Worm (Caenorhabditis elegans) whole organism, L1 larva: ENCODE results near the gene let-413.

ENCODE experiments used
- C04F5.9 ChIP-seq: sonication (generic microtip); optimal IDR thresholded peaks from 2 replicates; lab custom pipeline; 2016; ENCODE audit warnings: missing genetic modification characterization, missing compliant biosample characterization
- C34B4.2 ChIP-seq: sonication (generic microtip); optimal IDR thresholded peaks from 2 replicates; lab custom pipeline; 2017; ENCODE audit warnings: mild to moderate bottlenecking, missing genetic modification characterization, missing compliant biosample characterization
- aha-1 ChIP-seq: fragments of 150-350 bp; optimal IDR thresholded peaks from 2 replicates; lab custom pipeline; 2014; ENCODE audit warnings: missing biosample characterization, missing genetic modification characterization
- alr-1 ChIP-seq: fragments of 200-800 bp; sonication (Bioruptor generic); optimal IDR thresholded peaks from 2 replicates; lab custom pipeline; 2018; ENCODE audit warnings: borderline replicate concordance, mild to moderate bottlenecking, missing genetic modification characterization, missing compliant biosample characterization
- aly-2 ChIP-seq: fragments of 150-350 bp; optimal IDR thresholded peaks from 2 replicates; lab custom pipeline; 2014; ENCODE audit warnings: missing biosample characterization, missing genetic modification characterization
- ama-1 ChIP-seq: fragments of 150-350 bp; optimal IDR thresholded peaks from 2 replicates; lab custom pipeline; 2014
- blmp-1 ChIP-seq: fragments of 150-350 bp; optimal IDR thresholded peaks from 2 replicates; lab custom pipeline; 2014; ENCODE audit warnings: missing biosample characterization, missing genetic modification characterization
- ceh-63 ChIP-seq: fragments of 200-800 bp; sonication (Bioruptor generic); optimal IDR thresholded peaks from 2 replicates; lab custom pipeline; 2018; ENCODE audit warnings: mild to moderate bottlenecking, missing genetic modification characterization, missing compliant biosample characterization
- ceh-8 ChIP-seq: fragments of 200-800 bp; sonication (Bioruptor generic); optimal IDR thresholded peaks from 2 replicates; lab custom pipeline; 2018; ENCODE audit warnings: mild to moderate bottlenecking, missing genetic modification characterization, moderate library complexity, missing compliant biosample characterization
- ceh-82 ChIP-seq, 3 experiments: fragments of 150-350 bp in 1 of 3; sonication (generic microtip) in 2 of 3; optimal IDR thresholded peaks; 2 replicates each; lab custom pipeline; 2014 to 2017; ENCODE audit warnings: missing biosample characterization in 3 of 3, missing genetic modification characterization in 3 of 3
- ceh-90 ChIP-seq: sonication (generic microtip); optimal IDR thresholded peaks from 2 replicates; lab custom pipeline; 2016; ENCODE audit warnings: missing genetic modification characterization, missing compliant biosample characterization
- dsc-1 ChIP-seq: sonication (generic microtip); optimal IDR thresholded peaks from 2 replicates; lab custom pipeline; 2016; ENCODE audit warnings: mild to moderate bottlenecking, missing genetic modification characterization, missing compliant biosample characterization
- efl-3 ChIP-seq: fragments of 200-800 bp; sonication (Bioruptor generic); optimal IDR thresholded peaks from 2 replicates; lab custom pipeline; 2018; ENCODE audit warnings: mild to moderate bottlenecking, missing genetic modification characterization, missing compliant biosample characterization
- egl-27 ChIP-seq, 2 experiments: fragments of 150-350 bp in 1 of 2; sonication (generic microtip); optimal IDR thresholded peaks; 3 replicates each; lab custom pipeline; 2017 to 2018; ENCODE audit warnings: missing biosample characterization in 2 of 2, missing genetic modification characterization in 2 of 2, missing genetic modification reagents in 2 of 2
- elt-2 ChIP-seq: sonication (generic microtip); optimal IDR thresholded peaks from 2 replicates; lab custom pipeline; 2016; ENCODE audit warnings: missing genetic modification characterization, mild to moderate bottlenecking, inconsistent platforms, missing compliant biosample characterization, missing genetic modification reagents
- elt-3 ChIP-seq, 6 experiments: fragments of 150-350 bp in 1 of 6; sonication (generic microtip); optimal IDR thresholded peaks; 2 replicates each; lab custom pipeline; 2017 to 2018; ENCODE audit warnings: missing biosample characterization in 6 of 6, missing genetic modification characterization in 6 of 6, inconsistent platforms in 1 of 6
- fkh-10 ChIP-seq: sonication (generic microtip); optimal IDR thresholded peaks from 2 replicates; lab custom pipeline; 2017; ENCODE audit warnings: missing biosample characterization, missing genetic modification reagents, missing genetic modification characterization
- fkh-8 ChIP-seq: sonication (generic microtip); optimal IDR thresholded peaks from 2 replicates; lab custom pipeline; 2016; ENCODE audit warnings: mild to moderate bottlenecking, missing genetic modification characterization, missing compliant biosample characterization
- fos-1 ChIP-seq: fragments of 150-350 bp; optimal IDR thresholded peaks from 2 replicates; lab custom pipeline; 2014; ENCODE audit warnings: missing biosample characterization, missing genetic modification characterization
- grh-1 ChIP-seq: fragments of 200-800 bp; sonication (Bioruptor generic); IDR thresholded peaks from 2 replicates; pipeline ENCODE4 v1.3.6; 2022; ENCODE audit warnings: missing genetic modification reagents, missing genetic modification characterization, missing compliant biosample characterization
- hlh-4 ChIP-seq: sonication (generic microtip); optimal IDR thresholded peaks from 2 replicates; lab custom pipeline; 2016; ENCODE audit warnings: mild to moderate bottlenecking, missing genetic modification characterization, missing compliant biosample characterization
- hpl-2 ChIP-seq: fragments of 150-350 bp; optimal IDR thresholded peaks from 2 replicates; lab custom pipeline; 2014; ENCODE audit warnings: missing biosample characterization, missing genetic modification reagents, missing genetic modification characterization
- irx-1 ChIP-seq: sonication (generic microtip); optimal IDR thresholded peaks from 2 replicates; lab custom pipeline; 2016; ENCODE audit warnings: missing genetic modification characterization, missing compliant biosample characterization
- isw-1 ChIP-seq: fragments of 200-800 bp; sonication (Bioruptor generic); IDR thresholded peaks from 2 replicates; pipeline ENCODE4 v1.3.6; 2022; ENCODE audit warnings: missing genetic modification characterization, missing compliant biosample characterization
- jun-1 ChIP-seq: fragments of 150-350 bp; optimal IDR thresholded peaks from 2 replicates; lab custom pipeline; 2014; ENCODE audit warnings: missing biosample characterization, missing genetic modification reagents, missing genetic modification characterization
- lin-13 ChIP-seq: fragments of 150-350 bp; optimal IDR thresholded peaks from 2 replicates; lab custom pipeline; 2014; ENCODE audit warnings: missing biosample characterization, missing genetic modification reagents, missing genetic modification characterization
- lin-15B ChIP-seq: fragments of 150-350 bp; sonication (generic microtip); optimal IDR thresholded peaks from 3 replicates; lab custom pipeline; 2014; ENCODE audit warnings: missing biosample characterization, missing genetic modification characterization
- mab-9 ChIP-seq: fragments of 200-800 bp; sonication (Bioruptor generic); IDR thresholded peaks from 2 replicates; pipeline ENCODE4 v1.3.6; 2022; ENCODE audit warnings: missing genetic modification reagents, missing genetic modification characterization, missing compliant biosample characterization
- mdl-1 ChIP-seq, 2 experiments: fragments of 150-350 bp; optimal IDR thresholded peaks; 2 replicates each; lab custom pipeline; 2014 to 2017; ENCODE audit warnings: missing biosample characterization in 2 of 2, missing genetic modification characterization in 2 of 2, inconsistent platforms in 1 of 2
- mef-2 ChIP-seq: fragments of 150-350 bp; optimal IDR thresholded peaks from 2 replicates; lab custom pipeline; 2014; ENCODE audit warnings: missing biosample characterization, missing genetic modification characterization
- mep-1 ChIP-seq: fragments of 150-350 bp; optimal IDR thresholded peaks from 2 replicates; lab custom pipeline; 2014; ENCODE audit warnings: missing biosample characterization, missing genetic modification characterization
- nhr-12 ChIP-seq: sonication (generic microtip); optimal IDR thresholded peaks from 2 replicates; lab custom pipeline; 2017; ENCODE audit warnings: missing biosample characterization, missing genetic modification characterization
- nhr-28 ChIP-seq: fragments of 150-350 bp; optimal IDR thresholded peaks from 2 replicates; lab custom pipeline; 2014; ENCODE audit warnings: missing biosample characterization, missing genetic modification characterization
- nhr-47 ChIP-seq: sonication (generic microtip); optimal IDR thresholded peaks from 2 replicates; lab custom pipeline; 2016; ENCODE audit warnings: mild to moderate bottlenecking, missing genetic modification characterization, moderate library complexity, missing compliant biosample characterization
- nhr-71 ChIP-seq: sonication (generic microtip); optimal IDR thresholded peaks from 2 replicates; lab custom pipeline; 2016; ENCODE audit warnings: mild to moderate bottlenecking, missing genetic modification characterization, moderate library complexity, missing compliant biosample characterization
- nhr-77 ChIP-seq: fragments of 150-350 bp; optimal IDR thresholded peaks from 2 replicates; lab custom pipeline; 2014; ENCODE audit warnings: missing biosample characterization, missing genetic modification characterization
- nhr-84 ChIP-seq: sonication (generic microtip); optimal IDR thresholded peaks from 2 replicates; lab custom pipeline; 2017; ENCODE audit warnings: missing biosample characterization, missing genetic modification characterization
- nhr-90 ChIP-seq: sonication (generic microtip); optimal IDR thresholded peaks from 2 replicates; lab custom pipeline; 2016; ENCODE audit warnings: mild to moderate bottlenecking, missing genetic modification characterization, missing compliant biosample characterization; ENCODE audit not compliant: poor library complexity
- pag-3 ChIP-seq: sonication (generic microtip); optimal IDR thresholded peaks from 2 replicates; lab custom pipeline; 2017; ENCODE audit warnings: missing genetic modification characterization, mild to moderate bottlenecking, missing compliant biosample characterization, antibody characterized with exemption, borderline replicate concordance; ENCODE audit not compliant: insufficient read depth
- rnt-1 ChIP-seq: sonication (generic microtip); optimal IDR thresholded peaks from 2 replicates; lab custom pipeline; 2016; ENCODE audit warnings: mild to moderate bottlenecking, missing genetic modification characterization, moderate library complexity, missing compliant biosample characterization
- skn-1 ChIP-seq: fragments of 150-350 bp; optimal IDR thresholded peaks from 2 replicates; lab custom pipeline; 2014; ENCODE audit warnings: missing biosample characterization, missing genetic modification characterization
- snu-23 ChIP-seq: sonication (generic microtip); optimal IDR thresholded peaks from 2 replicates; lab custom pipeline; 2016; ENCODE audit warnings: missing genetic modification characterization, missing compliant biosample characterization
- sox-4 ChIP-seq: sonication (generic microtip); optimal IDR thresholded peaks from 2 replicates; lab custom pipeline; 2016; ENCODE audit warnings: missing genetic modification characterization, missing compliant biosample characterization
- tbx-2 ChIP-seq: sonication (generic microtip); optimal IDR thresholded peaks from 2 replicates; lab custom pipeline; 2016; ENCODE audit warnings: missing genetic modification characterization, missing compliant biosample characterization
- tlp-1 ChIP-seq: fragments of 150-350 bp; optimal IDR thresholded peaks from 2 replicates; lab custom pipeline; 2014; ENCODE audit warnings: missing biosample characterization, missing genetic modification characterization
- unc-130 ChIP-seq: fragments of 150-350 bp; optimal IDR thresholded peaks from 2 replicates; lab custom pipeline; 2017; ENCODE audit warnings: missing biosample characterization, missing genetic modification characterization, inconsistent platforms
- unc-30 ChIP-seq: sonication (generic microtip); optimal IDR thresholded peaks from 2 replicates; lab custom pipeline; 2017; ENCODE audit warnings: missing biosample characterization, missing genetic modification characterization
- unc-62 ChIP-seq: fragments of 150-350 bp; optimal IDR thresholded peaks from 2 replicates; lab custom pipeline; 2014; ENCODE audit warnings: missing biosample characterization, missing genetic modification reagents, missing genetic modification characterization
- unc-98 ChIP-seq: fragments of 200-800 bp; sonication (Bioruptor generic); IDR thresholded peaks from 2 replicates; pipeline ENCODE4 v1.3.6; 2022; ENCODE audit warnings: missing genetic modification characterization, missing compliant biosample characterization
- xbp-1 ChIP-seq: sonication (generic microtip); optimal IDR thresholded peaks from 2 replicates; lab custom pipeline; 2016; ENCODE audit warnings: missing genetic modification characterization, missing compliant biosample characterization
- zip-4 ChIP-seq: fragments of 200-800 bp; sonication (Bioruptor generic); optimal IDR thresholded peaks from 2 replicates; lab custom pipeline; 2018; ENCODE audit warnings: mild to moderate bottlenecking, missing genetic modification characterization, moderate library complexity, missing compliant biosample characterization
- ztf-4 ChIP-seq: fragments of 150-350 bp; optimal IDR thresholded peaks from 2 replicates; lab custom pipeline; 2014; ENCODE audit warnings: missing biosample characterization, missing genetic modification characterization

The let-413 gene

DNA sequence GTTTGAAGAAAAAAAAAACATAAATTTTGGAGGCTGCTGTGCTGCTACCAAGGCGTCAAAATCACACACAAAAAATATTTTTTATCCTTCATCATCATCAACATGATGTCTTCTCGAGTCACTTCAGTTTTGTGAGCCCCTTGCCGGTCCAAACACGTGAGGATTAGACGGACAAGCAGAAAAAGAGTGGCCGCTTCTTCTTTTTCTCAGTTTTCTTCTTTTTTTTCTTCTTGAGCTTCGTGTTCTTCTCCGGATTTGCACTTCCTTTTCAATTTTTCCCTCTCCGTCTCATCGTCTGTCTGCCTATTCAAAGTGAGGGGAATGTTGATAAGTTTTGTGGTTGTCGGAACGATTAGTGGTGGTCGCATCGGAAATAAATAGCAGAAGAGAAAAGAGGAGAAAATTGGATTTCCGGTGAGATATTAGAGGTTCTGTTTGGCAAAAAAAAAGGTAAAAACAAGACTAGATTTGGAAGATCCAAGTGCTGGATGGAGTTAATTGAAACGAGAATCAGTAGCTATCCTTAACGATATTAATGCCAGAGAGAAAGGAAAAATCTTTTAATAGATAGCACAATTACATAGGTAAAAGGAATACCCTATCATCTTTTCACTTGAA, 2.9 kb upstream of the let-413 start (continued):
- TF ChIP-seq nhr-77 (tag; lab: Kevin White, UChicago) = no peak
- TF ChIP-seq unc-130 (tag; lab: Kevin White, UChicago) = no peak
- TF ChIP-seq tlp-1 (tag; lab: Kevin White, UChicago) = no peak
- TF ChIP-seq nhr-84 (tag; lab: Kevin White, UChicago) = no peak
- TF ChIP-seq irx-1 (tag; lab: Kevin White, UChicago) = no peak
- no peak for TF ChIP-seq ceh-8
- TF ChIP-seq fos-1 (tag; lab: Kevin White, UChicago) = no peak
- TF ChIP-seq elt-3 (tag; optimal IDR thresholded peaks at IDR 0.05; lab: Kevin White, UChicago) = no peak
- no peak for TF ChIP-seq efl-3 (GFP tag; lab: Kevin White, UChicago)
- no peak for TF ChIP-seq aha-1
- TF ChIP-seq hpl-2 (GFP tag; lab: Kevin White, UChicago) = no peak
- no peak for TF ChIP-seq unc-62 (GFP tag; lab: Kevin White, UChicago)
- peak in 1 of 3 experiments; percentile 7 for TF ChIP-seq ceh-82 (tag; optimal IDR thresholded peaks at IDR 0.05; lab: Kevin White, UChicago)
- no peak for TF ChIP-seq jun-1
- no peak for TF ChIP-seq hlh-4 (tag; lab: Kevin White, UChicago)
- TF ChIP-seq C34B4.2 = no peak
- TF ChIP-seq mab-9 (GFP tag; lab: Robert Waterston, UW) = no peak
- peak; percentile 8 for TF ChIP-seq rnt-1 (tag; lab: Kevin White, UChicago)
- TF ChIP-seq dsc-1 (tag; lab: Kevin White, UChicago) = peak; percentile 26
- no peak for TF ChIP-seq nhr-90 (tag; lab: Kevin White, UChicago)
- TF ChIP-seq grh-1 (GFP tag; lab: Robert Waterston, UW) = no peak
- no peak for TF ChIP-seq mef-2
- no peak for TF ChIP-seq tbx-2
- TF ChIP-seq mep-1 (tag; lab: Kevin White, UChicago) = peak; percentile 32
- peak; percentile 18 for TF ChIP-seq skn-1 (tag; lab: Kevin White, UChicago)
- peak; percentile 4 for TF ChIP-seq nhr-47 (tag; lab: Kevin White, UChicago)
- TF ChIP-seq nhr-71 (tag; lab: Kevin White, UChicago) = peak; percentile 24
- peak in 1 of 2 experiments; percentile 2 for TF ChIP-seq egl-27 (tag; optimal IDR thresholded peaks at IDR 0.05; lab: Kevin White, UChicago)
- no peak for TF ChIP-seq ztf-4
- no peak for TF ChIP-seq zip-4
- TF ChIP-seq unc-98 (GFP tag; lab: Robert Waterston, UW) = no peak
- TF ChIP-seq nhr-12 (tag; lab: Kevin White, UChicago) = no peak
- no peak for TF ChIP-seq elt-2 (tag; lab: Kevin White, UChicago)
- no peak for TF ChIP-seq alr-1 (tag; lab: Kevin White, UChicago)
- no peak for TF ChIP-seq mdl-1 (tag; optimal IDR thresholded peaks at IDR 0.05; lab: Kevin White, UChicago)
- TF ChIP-seq lin-13 (GFP tag; lab: Kevin White, UChicago) = no peak
- TF ChIP-seq xbp-1 (tag; lab: Kevin White, UChicago) = no peak
- peak; percentile 65 for TF ChIP-seq fkh-10 (GFP tag; lab: Kevin White, UChicago)

- TF ChIP-seq C04F5.9 = no peak
- no peak for TF ChIP-seq hlh-4 (tag; lab: Kevin White, UChicago)
- TF ChIP-seq aha-1 = no peak
- TF ChIP-seq blmp-1 (tag; lab: Kevin White, UChicago) = peak; percentile 77
- TF ChIP-seq unc-30 (tag; lab: Kevin White, UChicago) = no peak
- TF ChIP-seq isw-1 (GFP tag; lab: Robert Waterston, UW) = no peak
- TF ChIP-seq snu-23 (GFP tag; lab: Kevin White, UChicago) = peak; percentile 56
- no peak for TF ChIP-seq zip-4
- no peak for TF ChIP-seq C34B4.2
- no peak for TF ChIP-seq hpl-2 (GFP tag; lab: Kevin White, UChicago)
- TF ChIP-seq ama-1 = no peak
- no peak for TF ChIP-seq ceh-63 (GFP tag; lab: Kevin White, UChicago)
- no peak for TF ChIP-seq nhr-28 (tag; lab: Kevin White, UChicago)
- TF ChIP-seq nhr-12 (tag; lab: Kevin White, UChicago) = no peak
- TF ChIP-seq ceh-90 (tag; lab: Kevin White, UChicago) = no peak
- TF ChIP-seq fkh-8 = no peak
- TF ChIP-seq lin-15B (tag; lab: Kevin White, UChicago) = no peak
- TF ChIP-seq sox-4 (tag; lab: Kevin White, UChicago) = no peak
- no peak for TF ChIP-seq xbp-1 (tag; lab: Kevin White, UChicago)
- TF ChIP-seq mdl-1 (tag; optimal IDR thresholded peaks at IDR 0.05; lab: Kevin White, UChicago) = peak in 1 of 2 experiments; percentile 27
- TF ChIP-seq fos-1 (tag; lab: Kevin White, UChicago) = no peak
- no peak for TF ChIP-seq ceh-8
- TF ChIP-seq aly-2 (tag; lab: Kevin White, UChicago) = no peak
- no peak for TF ChIP-seq pag-3 (tag; lab: Kevin White, UChicago)
These were observed 1.2 kb upstream of the let-413 start for ce11 chrV:7978798-7979197.
